Fruit fly (Drosophila melanogaster) Kc167 (cell line): ENCODE data around the gene S6kII.

Experiments used
- Myc ChIP-seq: fragments of >200 bp; optimal IDR thresholded peaks from 2 replicates; lab custom pipeline; 2017; ENCODE audit warnings: missing external identifiers
- Sin3A ChIP-seq: fragments of >200 bp; optimal IDR thresholded peaks from 2 replicates; lab custom pipeline; 2018; ENCODE audit warnings: missing external identifiers
- h ChIP-seq: fragments of >200 bp; optimal IDR thresholded peaks from 3 replicates; lab custom pipeline; 2018; ENCODE audit warnings: missing external identifiers
- insv ChIP-seq: fragments of >200 bp; optimal IDR thresholded peaks from 3 replicates; lab custom pipeline; 2018; ENCODE audit warnings: missing external identifiers
- psq ChIP-seq: fragments of >200 bp; optimal IDR thresholded peaks from 2 replicates; lab custom pipeline; 2017; ENCODE audit warnings: missing external identifiers
- ttk ChIP-seq: sonication (Bioruptor generic); optimal IDR thresholded peaks from 2 replicates; lab custom pipeline; 2017; ENCODE audit warnings: missing external identifiers

dm6 chrX:22491028-22491769 lies 38.6 kb upstream of the S6kII start:
- TF ChIP-seq psq (lab: Kevin White, UChicago): no peak
- TF ChIP-seq Myc: no peak
- TF ChIP-seq insv (lab: Kevin White, UChicago): no peak
- no peak for TF ChIP-seq Sin3A
- TF ChIP-seq h (lab: Kevin White, UChicago): no peak
- TF ChIP-seq ttk (lab: Kevin White, UChicago): no peak
